Worm (Caenorhabditis elegans): Measurements from ENCODE around the gene zip-5.
A peak's percentile ranks its signal among the peaks of the same experiment; 100 is the strongest.

zip-5 gene

DNA sequence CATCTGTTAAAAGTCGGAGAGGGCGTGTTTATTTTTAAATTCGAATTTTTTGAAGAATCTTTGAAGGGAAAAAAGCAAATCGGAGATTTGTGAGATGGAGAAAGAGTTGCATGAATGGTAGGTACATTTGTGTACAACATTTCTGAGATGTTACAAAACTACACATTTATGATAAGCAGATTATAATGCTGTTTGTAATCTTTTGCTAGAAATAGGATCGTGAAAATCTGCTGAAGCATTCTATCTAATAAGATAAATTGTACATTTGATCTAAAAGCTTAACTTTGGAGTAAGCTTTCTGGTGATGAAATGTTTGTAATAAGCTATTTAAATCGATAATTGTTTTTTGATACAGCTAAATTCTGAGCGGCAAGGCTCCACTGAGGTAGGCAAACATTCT lies 7.9 kb downstream of the zip-5 start:
- no peak for TF ChIP-seq ztf-3 (GFP tag; optimal IDR thresholded peaks at IDR 0.05)
- TF ChIP-seq ztf-26 (tag; optimal IDR thresholded peaks at IDR 0.05) = no peak
- TF ChIP-seq D2030.7 (GFP tag; IDR thresholded peaks at IDR 0.05) = no peak
- TF ChIP-seq F52B5.7 (tag; optimal IDR thresholded peaks at IDR 0.05) = no peak
- TF ChIP-seq B0035.1 (tag; optimal IDR thresholded peaks at IDR 0.05) = no peak
- TF ChIP-seq fkh-3 (tag; optimal IDR thresholded peaks at IDR 0.05) = no peak
- no peak for TF ChIP-seq attf-5 (GFP tag; optimal IDR thresholded peaks at IDR 0.05)
- TF ChIP-seq hlh-26 (GFP tag; conservative IDR thresholded peaks at IDR 0.05) = no peak
- TF ChIP-seq tlf-1 (GFP tag; optimal IDR thresholded peaks at IDR 0.05) = no peak
- no peak for TF ChIP-seq Y67H2A.10 (GFP tag; conservative IDR thresholded peaks at IDR 0.05)
- no peak for TF ChIP-seq let-607 (tag; optimal IDR thresholded peaks at IDR 0.05)
- no peak for TF ChIP-seq Y56A3A.18 (GFP tag; IDR thresholded peaks at IDR 0.05)
- TF ChIP-seq B0019.2 (GFP tag; conservative IDR thresholded peaks at IDR 0.05) = no peak
- no peak for TF ChIP-seq unc-62 (GFP tag; optimal IDR thresholded peaks at IDR 0.05)

- TF ChIP-seq zim-3 (tag; optimal IDR thresholded peaks at IDR 0.05) (no peak), snpc-3.4 (tag; optimal IDR thresholded peaks at IDR 0.05) (no peak), bed-1 (GFP tag; IDR thresholded peaks at IDR 0.05) (no peak), snpc-1.1 (tag; optimal IDR thresholded peaks at IDR 0.05; ENCODE audit: insufficient read depth) (no peak), somi-1 (GFP tag; optimal IDR thresholded peaks at IDR 0.05) (no peak), snpc-4 (GFP tag; optimal IDR thresholded peaks at IDR 0.05) (no peak), snpc-4 (tag; optimal IDR thresholded peaks at IDR 0.05) (no peak), lsy-27 (tag; optimal IDR thresholded peaks at IDR 0.05; ENCODE audit: borderline replicate concordance, insufficient read depth) (no peak), K12H6.12 (tag; optimal IDR thresholded peaks at IDR 0.05) (no peak), lag-1 (GFP tag; IDR thresholded peaks at IDR 0.05) (no peak)
Observed at ce11 chrV:13273302-13273701, 9.0 kb downstream of the zip-5 start.

- no peak for TF ChIP-seq F55B11.4 (tag; optimal IDR thresholded peaks at IDR 0.05; ENCODE audit: borderline replicate concordance, insufficient read depth)
- TF ChIP-seq ztf-3 (GFP tag; optimal IDR thresholded peaks at IDR 0.05) = no peak
- TF ChIP-seq athp-1 (tag; optimal IDR thresholded peaks at IDR 0.05) = no peak
- no peak for TF ChIP-seq nfya-1 (tag; optimal IDR thresholded peaks at IDR 0.05; ENCODE audit: borderline replicate concordance, insufficient read depth)
- TF ChIP-seq F37B4.10 (GFP tag; IDR thresholded peaks at IDR 0.05) = no peak
- 0 out of 2 replicates have a peak, but pooled peaks have one; percentile 37 for TF ChIP-seq nfyb-1 (GFP tag; IDR thresholded peaks at IDR 0.05)
- no peak for TF ChIP-seq ceh-40 (GFP tag; IDR thresholded peaks at IDR 0.05)
- TF ChIP-seq cebp-1 (GFP tag; IDR thresholded peaks at IDR 0.05) = no peak
- TF ChIP-seq cebp-1 (tag; optimal IDR thresholded peaks at IDR 0.05) = peak; percentile 18
- no peak for TF ChIP-seq nhr-27 (tag; optimal IDR thresholded peaks at IDR 0.05)
- no peak for TF ChIP-seq D2030.7 (GFP tag; IDR thresholded peaks at IDR 0.05)
- no peak for TF ChIP-seq nhr-120 (GFP tag; IDR thresholded peaks at IDR 0.05)
- no peak for TF ChIP-seq lsl-1 (GFP tag; optimal IDR thresholded peaks at IDR 0.05)
- TF ChIP-seq ZK185.1 (tag; optimal IDR thresholded peaks at IDR 0.05; ENCODE audit: poor library complexity, severe bottlenecking) = no peak
- peak; percentile 56 for TF ChIP-seq nhr-80 (tag; optimal IDR thresholded peaks at IDR 0.05)
- TF ChIP-seq lin-54 (GFP tag; optimal IDR thresholded peaks at IDR 0.05) = no peak
Observed at ce11 chrV:13274615-13275014, 10.3 kb downstream of the zip-5 start.

All from whole organism, young adult.